Worm (Caenorhabditis elegans) whole organism, young adult: ENCODE measurements around the gene F56D3.1.

ENCODE experiments used
- atf-7 ChIP-seq: sonication (generic microtip); optimal IDR thresholded peaks from 2 replicates; lab custom pipeline; 2017; ENCODE audit warnings: mild to moderate bottlenecking, missing genetic modification characterization, missing compliant biosample characterization
- unc-62 ChIP-seq: fragments of 150-350 bp; optimal IDR thresholded peaks from 2 replicates; lab custom pipeline; 2014; ENCODE audit warnings: missing biosample characterization, missing genetic modification reagents, missing genetic modification characterization

DNA sequence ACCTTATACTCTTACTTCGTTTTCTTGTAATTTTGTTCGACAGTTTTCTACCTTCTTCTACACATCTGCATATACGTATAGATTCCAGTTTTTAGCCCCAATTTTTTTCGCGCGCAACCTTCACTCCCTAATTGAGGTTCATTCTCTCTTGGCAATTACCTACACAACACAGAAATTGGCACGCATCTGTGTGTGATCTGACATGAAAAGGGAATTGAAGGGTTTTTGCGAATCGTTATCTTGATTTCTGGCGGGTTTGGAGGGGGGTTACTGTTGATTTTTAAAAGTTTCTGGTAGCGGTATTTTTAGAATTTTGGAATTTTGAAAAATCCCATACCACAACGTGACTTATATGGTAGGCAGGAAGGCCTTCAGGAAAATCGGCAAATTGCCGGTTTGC, 43.4 kb upstream of the F56D3.1 start:
- TF ChIP-seq atf-7 (tag; lab: Kevin White, UChicago) (no peak), unc-62 (GFP tag; lab: Kevin White, UChicago) (no peak)
